Fruit fly (Drosophila melanogaster): ENCODE measurements around the gene Mst27D.
A peak's percentile ranks its signal among the peaks of the same experiment; 100 is the strongest.

Mst27D gene

DNA sequence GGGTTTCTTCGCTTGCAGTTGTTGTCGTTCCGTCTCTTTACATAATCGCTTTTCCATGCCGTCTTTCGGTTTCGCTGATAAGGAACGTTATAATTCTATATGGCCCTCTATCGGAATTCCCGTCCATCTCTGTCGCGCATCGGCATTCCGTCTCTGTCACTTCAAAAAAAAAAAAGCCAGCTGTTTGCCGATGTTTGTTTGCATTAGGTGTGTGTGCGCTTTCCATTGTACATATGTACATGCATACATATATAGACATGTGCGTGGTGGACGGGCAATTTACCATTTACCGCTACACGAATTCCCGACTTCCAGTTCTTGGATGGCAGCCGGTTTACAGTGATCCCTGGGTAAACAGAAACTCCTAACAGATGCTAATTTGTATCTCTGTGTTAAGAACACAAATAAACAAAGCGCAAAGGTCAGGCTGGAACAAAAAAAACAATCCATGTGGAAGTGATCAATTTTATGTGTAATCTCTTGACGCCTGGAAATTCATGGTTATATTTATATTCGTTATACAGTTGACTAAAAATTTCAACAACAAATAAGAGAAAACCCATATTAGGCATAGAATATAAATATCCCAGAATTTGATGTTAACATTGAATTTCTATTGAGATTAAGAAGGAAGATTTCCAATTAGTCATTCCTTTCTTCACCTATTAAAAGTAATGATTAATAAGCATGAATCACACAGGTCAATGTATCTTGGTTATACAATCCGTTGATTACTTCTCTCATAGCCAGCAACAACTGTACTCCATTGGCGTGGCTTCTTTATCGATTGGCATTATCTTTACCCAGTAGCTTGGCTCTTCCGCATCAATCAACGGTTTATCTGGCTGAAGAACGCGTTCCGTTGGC lies 17.4 kb downstream of the Mst27D start (continued):
- no peak for TF ChIP-seq CG10565 (GFP tag; optimal IDR thresholded peaks at IDR 0.05)
- TF ChIP-seq CG15479 (GFP tag; optimal IDR thresholded peaks at IDR 0.05): peak; percentile 31
- peak; percentile 24 for TF ChIP-seq lilli (GFP tag; optimal IDR thresholded peaks at IDR 0.05)
- no peak for TF ChIP-seq nerfin-2 (GFP tag; IDR thresholded peaks at IDR 0.05; ENCODE audit: partially characterized antibody)
- no peak for TF ChIP-seq Aef1 (GFP tag; IDR thresholded peaks at IDR 0.05)
- TF ChIP-seq ato (GFP tag; IDR thresholded peaks at IDR 0.05; ENCODE audit: partially characterized antibody): no peak
- TF ChIP-seq her (GFP tag; optimal IDR thresholded peaks at IDR 0.05): peak; percentile 33
- TF ChIP-seq pzg (GFP tag; optimal IDR thresholded peaks at IDR 0.05): no peak
- TF ChIP-seq vvl (GFP tag; IDR thresholded peaks at IDR 0.05): no peak
- no peak for TF ChIP-seq gro (GFP tag; optimal IDR thresholded peaks at IDR 0.05)
- TF ChIP-seq Fer1 (GFP tag; optimal IDR thresholded peaks at IDR 0.05): no peak
- no peak for TF ChIP-seq CG2712 (tag; optimal IDR thresholded peaks at IDR 0.05)
- no peak for TF ChIP-seq ro (GFP tag; IDR thresholded peaks at IDR 0.05)
- 0 out of 3 replicates have a peak, but pooled peaks have one; percentile 38 for TF ChIP-seq CG17361 (GFP tag; IDR thresholded peaks at IDR 0.05)
- no peak for TF ChIP-seq CG8924 (tag; optimal IDR thresholded peaks at IDR 0.05)
- 0 out of 2 replicates have a peak, but pooled peaks have one; percentile 9 for TF ChIP-seq sim (GFP tag; IDR thresholded peaks at IDR 0.05)
- TF ChIP-seq CG18476 (GFP tag; optimal IDR thresholded peaks at IDR 0.05): peak; percentile 7
- no peak for TF ChIP-seq CG8765 (GFP tag; IDR thresholded peaks at IDR 0.05)
- peak; percentile 71 for TF ChIP-seq Vsx1 (GFP tag; optimal IDR thresholded peaks at IDR 0.05)
- TF ChIP-seq Xbp1 (GFP tag; optimal IDR thresholded peaks at IDR 0.05): no peak
- TF ChIP-seq Ada2b (GFP tag; IDR thresholded peaks at IDR 0.05): no peak
- TF ChIP-seq CG1529 (GFP tag; optimal IDR thresholded peaks at IDR 0.05): peak; percentile 64
- TF ChIP-seq ERR (GFP tag; optimal IDR thresholded peaks at IDR 0.05): no peak
- TF ChIP-seq nmo (GFP tag; optimal IDR thresholded peaks at IDR 0.05): no peak
- TF ChIP-seq CG7556 (GFP tag; optimal IDR thresholded peaks at IDR 0.05): peak; percentile 31
- TF ChIP-seq kay (GFP tag; optimal IDR thresholded peaks at IDR 0.05): no peak
- TF ChIP-seq H15 (GFP tag; IDR thresholded peaks at IDR 0.05): 0 out of 3 replicates have a peak, but pooled peaks have one; percentile 22
- TF ChIP-seq prd (optimal IDR thresholded peaks at IDR 0.05): no peak
- peak; percentile 49 for TF ChIP-seq prd (GFP tag; IDR thresholded peaks at IDR 0.05)
- TF ChIP-seq CG14441 (GFP tag; IDR thresholded peaks at IDR 0.05): no peak
- TF ChIP-seq CG17829 (tag; optimal IDR thresholded peaks at IDR 0.05): peak; percentile 6
- TF ChIP-seq amos (GFP tag; IDR thresholded peaks at IDR 0.05; ENCODE audit: partially characterized antibody): no peak
- TF ChIP-seq MBD-R2 (GFP tag; IDR thresholded peaks at IDR 0.05): 0 out of 2 replicates have a peak, but pooled peaks have one; percentile 6
- no peak for TF ChIP-seq CG1602 (GFP tag; optimal IDR thresholded peaks at IDR 0.05)
- TF ChIP-seq CG4282 (GFP tag; optimal IDR thresholded peaks at IDR 0.05): peak; percentile 54
- 0 out of 2 replicates have a peak, but pooled peaks have one; percentile 39 for TF ChIP-seq ara (GFP tag; IDR thresholded peaks at IDR 0.05)
- TF ChIP-seq CG8944 (GFP tag; optimal IDR thresholded peaks at IDR 0.05): peak; percentile 17
- peak; percentile 33 for TF ChIP-seq CG3281 (GFP tag; optimal IDR thresholded peaks at IDR 0.05)
- TF ChIP-seq oc (tag; optimal IDR thresholded peaks at IDR 0.05): peak; percentile 49
- TF ChIP-seq CG2129 (GFP tag; IDR thresholded peaks at IDR 0.05; ENCODE audit: partially characterized antibody): no peak
- peak; percentile 40 for TF ChIP-seq fd64A (GFP tag; optimal IDR thresholded peaks at IDR 0.05)
- TF ChIP-seq kni (GFP tag; optimal IDR thresholded peaks at IDR 0.05): peak; percentile 60
- no peak for TF ChIP-seq Lpt (GFP tag; optimal IDR thresholded peaks at IDR 0.05)
- no peak for TF ChIP-seq sug (tag; optimal IDR thresholded peaks at IDR 0.05)
- TF ChIP-seq CG12104 (GFP tag; optimal IDR thresholded peaks at IDR 0.05): no peak
- TF ChIP-seq gfzf (GFP tag; optimal IDR thresholded peaks at IDR 0.05): no peak
- TF ChIP-seq psq (GFP tag; optimal IDR thresholded peaks at IDR 0.05): no peak
- peak; percentile 47 for TF ChIP-seq CG12219 (GFP tag; optimal IDR thresholded peaks at IDR 0.05)
- TF ChIP-seq B-H2 (GFP tag; optimal IDR thresholded peaks at IDR 0.05): no peak

Data from whole organism, embryonic.